Fruit fly (Drosophila melanogaster): Measurements from ENCODE around the gene CG7142.
A peak's percentile ranks its signal among the peaks of the same experiment; 100 is the strongest.

Gene CG7142

dm6 chr3R:18255281-18255680, 24.0 kb downstream of the CG7142 start, which contains the start of the genes Ada2a, Polr2D, Tgs1 and moi (continued):
- TF ChIP-seq amos (GFP tag; IDR thresholded peaks at IDR 0.05; ENCODE audit: partially characterized antibody) = peak; percentile 84
- TF ChIP-seq gfzf (GFP tag; optimal IDR thresholded peaks at IDR 0.05) = peak; percentile 60
- TF ChIP-seq CG1024 (GFP tag; IDR thresholded peaks at IDR 0.05) = no peak
- TF ChIP-seq Taf1 (GFP tag; IDR thresholded peaks at IDR 0.05) = no peak
- TF ChIP-seq CG34376 (GFP tag; optimal IDR thresholded peaks at IDR 0.05) = no peak
- no peak for TF ChIP-seq CG5245 (GFP tag; optimal IDR thresholded peaks at IDR 0.05)
- peak; percentile 56 for TF ChIP-seq phol (tag; optimal IDR thresholded peaks at IDR 0.05)
- peak; percentile 72 for TF ChIP-seq hbn (GFP tag; IDR thresholded peaks at IDR 0.05; ENCODE audit: partially characterized antibody)
- TF ChIP-seq Hey (tag; optimal IDR thresholded peaks at IDR 0.05) = no peak
- no peak for TF ChIP-seq run (tag; optimal IDR thresholded peaks at IDR 0.05)
- peak; percentile 82 for TF ChIP-seq Dref (GFP tag; IDR thresholded peaks at IDR 0.05)
- TF ChIP-seq CG4404 (GFP tag; IDR thresholded peaks at IDR 0.05) = no peak
- no peak for TF ChIP-seq GATAe (GFP tag; conservative IDR thresholded peaks at IDR 0.05)
- no peak for TF ChIP-seq h (optimal IDR thresholded peaks at IDR 0.05)
- TF ChIP-seq CG6272 (GFP tag; IDR thresholded peaks at IDR 0.05) = no peak
- peak; percentile 9 for TF ChIP-seq CG2120 (GFP tag; optimal IDR thresholded peaks at IDR 0.05)
- peak; percentile 47 for TF ChIP-seq hkb (optimal IDR thresholded peaks at IDR 0.05)
- TF ChIP-seq hkb (GFP tag; IDR thresholded peaks at IDR 0.05) = no peak
- no peak for TF ChIP-seq sr (GFP tag; IDR thresholded peaks at IDR 0.05)
- TF ChIP-seq CG15479 (GFP tag; optimal IDR thresholded peaks at IDR 0.05) = peak; percentile 64
- TF ChIP-seq CG1602 (GFP tag; optimal IDR thresholded peaks at IDR 0.05) = no peak
- TF ChIP-seq CG32772 (GFP tag; IDR thresholded peaks at IDR 0.05) = no peak
- TF ChIP-seq HLH3B (GFP tag; IDR thresholded peaks at IDR 0.05) = no peak
- TF ChIP-seq CG30020 (tag; optimal IDR thresholded peaks at IDR 0.05) = no peak
- peak; percentile 75; the same call in 1 of the 2 replicates for TF ChIP-seq unc-4 (GFP tag; IDR thresholded peaks at IDR 0.05; ENCODE audit: partially characterized antibody)
- no peak for TF ChIP-seq Mes4 (GFP tag; optimal IDR thresholded peaks at IDR 0.05)
- no peak for TF ChIP-seq bsh (GFP tag; optimal IDR thresholded peaks at IDR 0.05)
- TF ChIP-seq gcm (GFP tag; optimal IDR thresholded peaks at IDR 0.05) = no peak
- TF ChIP-seq CG11696 (GFP tag; IDR thresholded peaks at IDR 0.05) = no peak
- no peak for TF ChIP-seq CG4707 (GFP tag; optimal IDR thresholded peaks at IDR 0.05)
- peak; percentile 61 for TF ChIP-seq vnd (GFP tag; IDR thresholded peaks at IDR 0.05; ENCODE audit: partially characterized antibody)
- no peak for TF ChIP-seq CG12391 (tag; optimal IDR thresholded peaks at IDR 0.05)
- TF ChIP-seq chn (GFP tag; optimal IDR thresholded peaks at IDR 0.05) = no peak
- no peak for TF ChIP-seq fd64A (GFP tag; optimal IDR thresholded peaks at IDR 0.05)
- peak; percentile 56 for TF ChIP-seq Sin3A (optimal IDR thresholded peaks at IDR 0.05)
- no peak for TF ChIP-seq MTF-1 (GFP tag; optimal IDR thresholded peaks at IDR 0.05; ENCODE audit: borderline replicate concordance)
- no peak for TF ChIP-seq da (GFP tag; optimal IDR thresholded peaks at IDR 0.05)
- TF ChIP-seq chif (GFP tag; optimal IDR thresholded peaks at IDR 0.05) = no peak
- no peak for TF ChIP-seq pan (optimal IDR thresholded peaks at IDR 0.05)
- no peak for TF ChIP-seq pan (GFP tag; optimal IDR thresholded peaks at IDR 0.05 in 1 of 2, IDR thresholded peaks at IDR 0.05 in 1 of 2)
- no peak for TF ChIP-seq NK7.1 (GFP tag; optimal IDR thresholded peaks at IDR 0.05)
- no peak for TF ChIP-seq oc (tag; optimal IDR thresholded peaks at IDR 0.05)
- TF ChIP-seq bbx (GFP tag; IDR thresholded peaks at IDR 0.05; ENCODE audit: partially characterized antibody) = peak; percentile 82
- TF ChIP-seq fu2 (GFP tag; optimal IDR thresholded peaks at IDR 0.05) = no peak
- TF ChIP-seq CG12659 (GFP tag; optimal IDR thresholded peaks at IDR 0.05) = peak; percentile 42
- peak; percentile 51; the same call in 1 of the 3 replicates for TF ChIP-seq zen2 (GFP tag; IDR thresholded peaks at IDR 0.05; ENCODE audit: partially characterized antibody)
- TF ChIP-seq stwl (tag; optimal IDR thresholded peaks at IDR 0.05) = peak; percentile 49
- 0 out of 4 replicates have a peak, but pooled peaks have one; percentile 73 for TF ChIP-seq chinmo (GFP tag; IDR thresholded peaks at IDR 0.05; ENCODE audit: partially characterized antibody)
- TF ChIP-seq sd (tag; optimal IDR thresholded peaks at IDR 0.05) = peak; percentile 40
- no peak for TF ChIP-seq Fer2 (tag; optimal IDR thresholded peaks at IDR 0.05)
- TF ChIP-seq HmgZ (tag; optimal IDR thresholded peaks at IDR 0.05) = peak; percentile 15
